Worm (Caenorhabditis elegans) whole organism, early embryonic: Measurements from ENCODE around the gene F25E5.5.

ENCODE experiments used
- aly-1 ChIP-seq: sonication (generic microtip); optimal IDR thresholded peaks from 2 replicates; lab custom pipeline; 2016; ENCODE audit warnings: missing genetic modification characterization, missing compliant biosample characterization
- ama-1 ChIP-seq: fragments of 150-350 bp; optimal IDR thresholded peaks from 2 replicates; lab custom pipeline; 2014
- ceh-13 ChIP-seq: fragments of 200-800 bp; sonication (Bioruptor generic); optimal IDR thresholded peaks from 2 replicates; lab custom pipeline; 2018; ENCODE audit warnings: mild to moderate bottlenecking, missing genetic modification characterization, missing compliant biosample characterization
- ceh-36 ChIP-seq: sonication (generic microtip); optimal IDR thresholded peaks from 2 replicates; lab custom pipeline; 2016; ENCODE audit warnings: missing genetic modification characterization, inconsistent platforms, missing compliant biosample characterization
- flt-1 ChIP-seq: fragments of 200-800 bp; sonication (Bioruptor generic); IDR thresholded peaks from 2 replicates; pipeline ENCODE4 v1.3.6; 2022; ENCODE audit warnings: missing genetic modification characterization, missing compliant biosample characterization
- hmbx-1 ChIP-seq: sonication (generic microtip); optimal IDR thresholded peaks from 2 replicates; lab custom pipeline; 2016; ENCODE audit warnings: mild to moderate bottlenecking, missing genetic modification characterization, missing compliant biosample characterization
- hnd-1 ChIP-seq: sonication (generic microtip); optimal IDR thresholded peaks from 2 replicates; lab custom pipeline; 2016; ENCODE audit warnings: missing genetic modification characterization, missing compliant biosample characterization
- pes-1 ChIP-seq: fragments of 200-800 bp; sonication (Bioruptor generic); IDR thresholded peaks from 2 replicates; pipeline ENCODE4 v1.3.6; 2022; ENCODE audit warnings: missing genetic modification reagents, missing genetic modification characterization, missing compliant biosample characterization
- sea-1 ChIP-seq: fragments of 200-800 bp; sonication (Bioruptor generic); conservative IDR thresholded peaks from 2 replicates; pipeline ENCODE4 v1.3.6; 2022; ENCODE audit warnings: missing genetic modification characterization, missing compliant biosample characterization
- tra-4 ChIP-seq: sonication (generic microtip); optimal IDR thresholded peaks from 2 replicates; lab custom pipeline; 2017; ENCODE audit warnings: missing genetic modification characterization, missing compliant biosample characterization

DNA sequence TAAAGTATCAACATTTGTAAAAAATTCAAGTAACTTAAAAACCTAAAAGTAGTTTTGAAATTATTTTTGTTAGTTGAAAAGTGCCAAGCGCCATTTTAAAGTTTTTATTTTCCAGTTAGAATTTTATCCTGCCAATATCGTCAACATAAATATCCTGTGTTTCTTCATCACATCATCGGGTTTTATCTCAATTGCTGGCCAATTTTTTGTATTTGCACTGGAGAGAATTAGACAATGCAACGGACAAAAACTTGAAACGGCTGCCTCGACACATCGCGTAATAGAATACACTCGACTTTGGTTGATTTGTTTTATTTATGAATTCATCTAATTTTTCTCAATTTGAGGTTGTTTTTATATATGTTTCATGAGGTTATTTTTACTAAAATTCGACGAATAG is 7.9 kb downstream of the F25E5.5 start, which contains the start of gene F25E5.2:
- TF ChIP-seq flt-1 (GFP tag; lab: Robert Waterston, UW) (no peak), ama-1 (no peak), hmbx-1 (tag; lab: Kevin White, UChicago) (no peak), pes-1 (GFP tag; lab: Robert Waterston, UW) (no peak), hnd-1 (tag; lab: Kevin White, UChicago) (no peak), aly-1 (tag; lab: Kevin White, UChicago) (no peak), tra-4 (no peak), ceh-36 (tag; lab: Kevin White, UChicago) (no peak), ceh-13 (GFP tag; lab: Kevin White, UChicago) (no peak), sea-1 (GFP tag; lab: Robert Waterston, UW) (no peak)
